Fruit fly (Drosophila melanogaster): ENCODE results near the gene GstD6.

The GstD6 gene

DNA sequence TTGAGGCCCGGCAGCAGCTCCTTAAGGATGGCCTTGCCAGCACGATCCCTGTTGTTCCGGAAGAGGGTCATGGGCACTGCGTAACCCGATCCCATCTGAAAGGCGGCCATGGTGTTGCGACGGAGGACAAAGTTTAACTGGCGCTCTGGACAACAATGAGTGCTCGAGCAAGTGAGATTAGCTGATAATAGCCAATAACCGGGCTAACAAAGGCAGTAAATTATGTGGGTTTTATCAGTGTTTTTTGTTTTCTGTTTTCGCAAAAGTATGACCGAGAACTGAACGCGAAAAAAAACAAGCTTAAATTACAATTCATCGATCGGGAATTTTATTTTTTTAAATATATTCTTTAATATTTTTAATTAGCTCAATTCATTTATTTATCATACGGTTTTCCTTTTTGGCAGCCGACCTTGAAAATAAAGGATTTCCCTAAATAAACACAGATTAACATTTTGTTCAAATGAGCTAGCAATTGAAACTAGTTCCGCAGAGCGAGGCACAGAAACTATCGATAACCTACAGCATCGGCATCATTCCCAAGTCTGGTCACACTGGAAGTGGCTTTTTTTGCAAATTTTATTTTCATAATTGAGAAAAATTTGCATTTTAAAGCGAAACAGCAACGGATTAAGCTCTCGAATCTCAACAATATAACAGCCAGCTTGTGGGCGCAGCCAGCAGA, 36.5 kb downstream of the GstD6 start, which contains the start of the genes Dip-C and pps:
Dip-C (minus strand) TSS at position 486 of the 685 bp plus-strand sequence.
pps (plus strand) TSS at position 555 of the 685 bp plus-strand sequence.
- TF ChIP-seq Dp (GFP tag; optimal IDR thresholded peaks at IDR 0.05) (peak; percentile 29), CG10979 (tag; optimal IDR thresholded peaks at IDR 0.05) (peak; percentile 18), Chrac-16 (GFP tag; optimal IDR thresholded peaks at IDR 0.05) (no peak), CG6791 (GFP tag; IDR thresholded peaks at IDR 0.05; ENCODE audit: partially characterized antibody) (peak; percentile 81), CG6175 (GFP tag; IDR thresholded peaks at IDR 0.05) (no peak), chinmo (GFP tag; IDR thresholded peaks at IDR 0.05; ENCODE audit: partially characterized antibody) (no peak), CG13287 (GFP tag; IDR thresholded peaks at IDR 0.05; ENCODE audit: partially characterized antibody) (peak; percentile 85), CoRest (tag; optimal IDR thresholded peaks at IDR 0.05) (peak; percentile 46), CG4617 (GFP tag; optimal IDR thresholded peaks at IDR 0.05; ENCODE audit: borderline replicate concordance) (peak; percentile 85), Doc3 (GFP tag; IDR thresholded peaks at IDR 0.05; ENCODE audit: partially characterized antibody) (peak; percentile 65; the same call in 2 of the 3 replicates), ftz-f1 (GFP tag; optimal IDR thresholded peaks at IDR 0.05) (peak; percentile 78), ato (GFP tag; IDR thresholded peaks at IDR 0.05; ENCODE audit: partially characterized antibody) (peak; percentile 58; the same call in 1 of the 2 replicates), CG34224 (GFP tag; IDR thresholded peaks at IDR 0.05; ENCODE audit: partially characterized antibody) (peak; percentile 70), MESR4 (GFP tag; optimal IDR thresholded peaks at IDR 0.05) (peak; percentile 49), CG14710 (tag; optimal IDR thresholded peaks at IDR 0.05) (peak; percentile 58), Bteb2 (GFP tag; optimal IDR thresholded peaks at IDR 0.05) (no peak), Ets65A (GFP tag) (peak; percentile 22), CG2129 (GFP tag; IDR thresholded peaks at IDR 0.05; ENCODE audit: partially characterized antibody) (peak; percentile 40; the same call in 1 of the 2 replicates), YL-1 (GFP tag; optimal IDR thresholded peaks at IDR 0.05) (peak; percentile 84), zen2 (GFP tag; IDR thresholded peaks at IDR 0.05; ENCODE audit: partially characterized antibody) (peak; percentile 55; the same call in 2 of the 3 replicates), sna (GFP tag; IDR thresholded peaks at IDR 0.05; ENCODE audit: partially characterized antibody) (peak; percentile 62; the same call in 1 of the 2 replicates), amos (GFP tag; IDR thresholded peaks at IDR 0.05; ENCODE audit: partially characterized antibody) (peak; percentile 82), gcm (GFP tag; optimal IDR thresholded peaks at IDR 0.05) (peak; percentile 60), mirr (GFP tag; optimal IDR thresholded peaks at IDR 0.05) (peak; percentile 23), CG12391 (tag; optimal IDR thresholded peaks at IDR 0.05) (peak; percentile 52), Hmx (GFP tag; optimal IDR thresholded peaks at IDR 0.05) (no peak), CG15514 (GFP tag; optimal IDR thresholded peaks at IDR 0.05) (peak; percentile 99), Dll (GFP tag; IDR thresholded peaks at IDR 0.05; ENCODE audit: partially characterized antibody) (peak; percentile 75), stc (GFP tag; IDR thresholded peaks at IDR 0.05) (no peak), HLH4C (GFP tag; IDR thresholded peaks at IDR 0.05; ENCODE audit: partially characterized antibody) (peak; percentile 68; the same call in 2 of the 3 replicates), GATAe (GFP tag; conservative IDR thresholded peaks at IDR 0.05) (no peak), CG2116 (GFP tag; optimal IDR thresholded peaks at IDR 0.05) (peak; percentile 35), maf-S (GFP tag; optimal IDR thresholded peaks at IDR 0.05) (no peak), grau (tag; optimal IDR thresholded peaks at IDR 0.05) (no peak), CG9797 (GFP tag; optimal IDR thresholded peaks at IDR 0.05) (peak; percentile 70), CG16863 (GFP tag; optimal IDR thresholded peaks at IDR 0.05) (no peak), CG2712 (tag; optimal IDR thresholded peaks at IDR 0.05) (no peak), bab2 (GFP tag; optimal IDR thresholded peaks at IDR 0.05) (no peak), Bgb (GFP tag; IDR thresholded peaks at IDR 0.05; ENCODE audit: partially characterized antibody) (peak; percentile 74), CG4707 (GFP tag; optimal IDR thresholded peaks at IDR 0.05) (no peak), trem (tag; optimal IDR thresholded peaks at IDR 0.05) (peak; percentile 57), Xbp1 (GFP tag; optimal IDR thresholded peaks at IDR 0.05) (peak; percentile 3), CG42726 (GFP tag; IDR thresholded peaks at IDR 0.05; ENCODE audit: partially characterized antibody) (peak; percentile 52; the same call in 1 of the 2 replicates), ci (GFP tag; IDR thresholded peaks at IDR 0.05) (no peak), stwl (tag; optimal IDR thresholded peaks at IDR 0.05) (peak; percentile 91), CG34376 (GFP tag; optimal IDR thresholded peaks at IDR 0.05) (peak; percentile 44), Sry-δ (GFP tag; optimal IDR thresholded peaks at IDR 0.05) (peak; percentile 60)
